Fruit fly (Drosophila melanogaster) whole organism, embryonic: ENCODE data around the gene CG10298.

Source experiments
- Aef1 ChIP-seq: fragments of 200-800 bp; sonication (Bioruptor generic); IDR thresholded peaks from 3 replicates; pipeline ENCODE4 v1.3.6; 2022; ENCODE audit warnings: missing biosample characterization, missing genetic modification characterization
- Atf-2 ChIP-seq: fragments of 200-800 bp; sonication (Bioruptor generic); optimal IDR thresholded peaks from 2 replicates; lab custom pipeline; 2016; ENCODE audit warnings: missing biosample characterization, missing genetic modification characterization
- CG10654 ChIP-seq: fragments of 200-800 bp; sonication (Bioruptor generic); optimal IDR thresholded peaks from 2 replicates; lab custom pipeline; 2016; ENCODE audit warnings: missing biosample characterization, missing genetic modification characterization
- CG10959 ChIP-seq: fragments of 200-800 bp; sonication (Bioruptor generic); IDR thresholded peaks from 2 replicates; pipeline ENCODE4 v1.3.6; 2022; ENCODE audit warnings: missing biosample characterization, missing genetic modification characterization
- CG11247 ChIP-seq: fragments of 200-800 bp; sonication (Bioruptor generic); IDR thresholded peaks from 2 replicates; pipeline ENCODE4 v1.3.6; 2022; ENCODE audit warnings: missing biosample characterization, missing genetic modification characterization
- CG12219 ChIP-seq: fragments of 200-800 bp; sonication (Bioruptor generic); optimal IDR thresholded peaks from 3 replicates; lab custom pipeline; 2018; ENCODE audit warnings: missing biosample characterization, mild to moderate bottlenecking, missing genetic modification characterization
- CG13287 ChIP-seq: fragments of 200-800 bp; sonication (Bioruptor generic); IDR thresholded peaks from 2 replicates; pipeline ENCODE4 v1.3.6; 2022; ENCODE audit warnings: missing biosample characterization, missing genetic modification characterization; ENCODE audit not compliant: partially characterized antibody
- CG13775 ChIP-seq: fragments of 200-800 bp; sonication (Bioruptor generic); optimal IDR thresholded peaks from 3 replicates; lab custom pipeline; 2017; ENCODE audit warnings: missing biosample characterization, mild to moderate bottlenecking, missing genetic modification characterization
- CG14014 ChIP-seq: fragments of 200-800 bp; sonication (Bioruptor generic); IDR thresholded peaks from 2 replicates; pipeline ENCODE4 v1.3.6; 2022; ENCODE audit warnings: missing biosample characterization, missing genetic modification characterization
- CG1529 ChIP-seq: fragments of 200-800 bp; sonication (Bioruptor generic); optimal IDR thresholded peaks from 3 replicates; lab custom pipeline; 2018; ENCODE audit warnings: missing biosample characterization, missing genetic modification characterization
- CG1602 ChIP-seq: fragments of 200-800 bp; sonication (Bioruptor generic); optimal IDR thresholded peaks from 3 replicates; lab custom pipeline; 2016; ENCODE audit warnings: missing biosample characterization, missing genetic modification characterization
- CG16779 ChIP-seq: fragments of 200-800 bp; sonication (Bioruptor generic); IDR thresholded peaks from 2 replicates; pipeline ENCODE4 v1.3.6; 2022; ENCODE audit warnings: missing biosample characterization, missing genetic modification characterization
- CG16815 ChIP-seq: fragments of 200-800 bp; sonication (Bioruptor generic); optimal IDR thresholded peaks from 3 replicates; lab custom pipeline; 2017; ENCODE audit warnings: missing biosample characterization, mild to moderate bottlenecking, missing genetic modification characterization
- CG32532 ChIP-seq: fragments of 200-800 bp; sonication (Bioruptor generic); IDR thresholded peaks from 2 replicates; pipeline ENCODE4 v1.3.6; 2022; ENCODE audit warnings: missing biosample characterization, missing genetic modification characterization
- CG4282 ChIP-seq: fragments of 200-800 bp; sonication (Bioruptor generic); optimal IDR thresholded peaks from 2 replicates; lab custom pipeline; 2016; ENCODE audit warnings: missing biosample characterization, missing genetic modification characterization
- CG6683 ChIP-seq: fragments of 200-800 bp; sonication (Bioruptor generic); optimal IDR thresholded peaks from 2 replicates; lab custom pipeline; 2017; ENCODE audit warnings: missing biosample characterization, mild to moderate bottlenecking, missing genetic modification characterization, missing genetic modification reagents
- CG6689 ChIP-seq: fragments of 200-800 bp; sonication (Bioruptor generic); IDR thresholded peaks from 2 replicates; pipeline ENCODE4 v1.3.6; 2022; ENCODE audit warnings: missing biosample characterization, missing genetic modification characterization
- CG7556 ChIP-seq: fragments of 200-800 bp; sonication (Bioruptor generic); optimal IDR thresholded peaks from 2 replicates; lab custom pipeline; 2017; ENCODE audit warnings: missing biosample characterization, mild to moderate bottlenecking, missing genetic modification characterization
- CG7745 ChIP-seq: fragments of 200-800 bp; sonication (Bioruptor generic); optimal IDR thresholded peaks from 2 replicates; lab custom pipeline; 2018; ENCODE audit warnings: missing biosample characterization, mild to moderate bottlenecking, missing genetic modification characterization, moderate library complexity
- CG7987 ChIP-seq: fragments of 200-800 bp; sonication (Bioruptor generic); optimal IDR thresholded peaks from 2 replicates; lab custom pipeline; 2018; ENCODE audit warnings: missing biosample characterization, mild to moderate bottlenecking, missing genetic modification characterization, moderate library complexity
- CG9727 ChIP-seq: fragments of 200-800 bp; sonication (Bioruptor generic); optimal IDR thresholded peaks from 3 replicates; lab custom pipeline; 2017; ENCODE audit warnings: missing biosample characterization, mild to moderate bottlenecking, missing genetic modification characterization
- CG9876 ChIP-seq: fragments of 200-800 bp; sonication (Bioruptor generic); optimal IDR thresholded peaks from 2 replicates; lab custom pipeline; 2016; ENCODE audit warnings: missing biosample characterization, missing genetic modification characterization
- CTCF ChIP-seq: fragments of 200-800 bp; sonication (Bioruptor generic); optimal IDR thresholded peaks from 2 replicates; lab custom pipeline; 2017; ENCODE audit warnings: missing biosample characterization, mild to moderate bottlenecking, missing genetic modification characterization, moderate library complexity
- CoRest ChIP-seq: fragments of 200-800 bp; sonication (Bioruptor generic); optimal IDR thresholded peaks from 3 replicates; lab custom pipeline; 2018; ENCODE audit warnings: missing biosample characterization, mild to moderate bottlenecking, missing genetic modification characterization, moderate library complexity
- CrebB ChIP-seq: fragments of 200-800 bp; sonication (Bioruptor generic); optimal IDR thresholded peaks from 3 replicates; lab custom pipeline; 2018; ENCODE audit warnings: missing biosample characterization, mild to moderate bottlenecking, missing genetic modification characterization
- Dfd ChIP-seq, 2 experiments: fragments of >200 bp; optimal IDR thresholded peaks; 2 replicates each; lab custom pipeline; 2017; ENCODE audit warnings: missing biosample characterization in 2 of 2, missing genetic modification characterization in 2 of 2
- Drgx ChIP-seq: fragments of 200-800 bp; sonication (Bioruptor generic); IDR thresholded peaks from 2 replicates; pipeline ENCODE4 v1.3.6; 2022; ENCODE audit warnings: missing biosample characterization, missing genetic modification characterization
- Fer2 ChIP-seq: fragments of 200-800 bp; sonication (Bioruptor generic); optimal IDR thresholded peaks from 2 replicates; lab custom pipeline; 2018; ENCODE audit warnings: missing biosample characterization, mild to moderate bottlenecking, missing genetic modification characterization, moderate library complexity
- HmgD ChIP-seq: fragments of 200-800 bp; sonication (Bioruptor generic); optimal IDR thresholded peaks from 3 replicates; lab custom pipeline; 2016; ENCODE audit warnings: missing biosample characterization, missing genetic modification characterization
- Hmr ChIP-seq: fragments of 200-800 bp; sonication (Bioruptor generic); optimal IDR thresholded peaks from 3 replicates; lab custom pipeline; 2017; ENCODE audit warnings: mild to moderate bottlenecking, missing biosample characterization, missing genetic modification reagents, missing genetic modification characterization
- Hr51 ChIP-seq, 2 experiments: fragments of 200-800 bp; sonication (Bioruptor generic); optimal IDR thresholded peaks; 2 replicates in 1 of 2; 3 replicates in 1 of 2; lab custom pipeline; 2016 to 2018; ENCODE audit warnings: missing biosample characterization in 2 of 2, missing genetic modification characterization in 2 of 2, mild to moderate bottlenecking in 1 of 2, moderate library complexity in 1 of 2
- Lim3 ChIP-seq: fragments of 200-800 bp; sonication (Bioruptor generic); IDR thresholded peaks from 2 replicates; pipeline ENCODE4 v1.3.6; 2022; ENCODE audit warnings: missing biosample characterization, missing genetic modification characterization
- Meics ChIP-seq: fragments of 200-800 bp; sonication (Bioruptor generic); optimal IDR thresholded peaks from 2 replicates; lab custom pipeline; 2017; ENCODE audit warnings: missing biosample characterization, mild to moderate bottlenecking, missing genetic modification characterization
- Neu2 ChIP-seq: fragments of 200-800 bp; sonication (Bioruptor generic); optimal IDR thresholded peaks from 3 replicates; lab custom pipeline; 2016; ENCODE audit warnings: missing biosample characterization, missing genetic modification characterization, borderline replicate concordance
- Rx ChIP-seq: fragments of 200-800 bp; sonication (Bioruptor generic); IDR thresholded peaks from 2 replicates; pipeline ENCODE4 v1.3.6; 2022; ENCODE audit warnings: missing biosample characterization, missing genetic modification characterization
- ac ChIP-seq: fragments of 200-800 bp; sonication (Bioruptor generic); optimal IDR thresholded peaks from 3 replicates; lab custom pipeline; 2017; ENCODE audit warnings: missing biosample characterization, mild to moderate bottlenecking, missing genetic modification characterization
- cad ChIP-seq: fragments of >200 bp; optimal IDR thresholded peaks from 2 replicates; lab custom pipeline; 2017; ENCODE audit warnings: missing biosample characterization, missing genetic modification characterization
- cas ChIP-seq: fragments of 200-800 bp; sonication (Bioruptor generic); IDR thresholded peaks from 2 replicates; pipeline ENCODE4 v1.3.6; 2022; ENCODE audit warnings: missing biosample characterization, missing genetic modification characterization
- cg ChIP-seq: fragments of 200-800 bp; sonication (Bioruptor generic); optimal IDR thresholded peaks from 3 replicates; lab custom pipeline; 2019; ENCODE audit warnings: missing biosample characterization, mild to moderate bottlenecking, missing genetic modification characterization, moderate library complexity
- crol ChIP-seq: fragments of 200-800 bp; sonication (Bioruptor generic); IDR thresholded peaks from 2 replicates; pipeline ENCODE4 v1.3.6; 2022; ENCODE audit warnings: missing biosample characterization, missing genetic modification characterization
- danr ChIP-seq: fragments of 200-800 bp; sonication (Bioruptor generic); IDR thresholded peaks from 2 replicates; pipeline ENCODE4 v1.3.6; 2022; ENCODE audit warnings: missing biosample characterization, missing genetic modification characterization
- fd3F ChIP-seq: fragments of 200-800 bp; sonication (Bioruptor generic); optimal IDR thresholded peaks from 2 replicates; lab custom pipeline; 2018; ENCODE audit warnings: missing biosample characterization, mild to moderate bottlenecking, missing genetic modification characterization, moderate library complexity
- gsb-n ChIP-seq: fragments of 200-800 bp; sonication (Bioruptor generic); optimal IDR thresholded peaks from 3 replicates; lab custom pipeline; 2018; ENCODE audit warnings: missing biosample characterization, mild to moderate bottlenecking, missing genetic modification characterization
- jumu ChIP-seq: fragments of 200-800 bp; sonication (Bioruptor generic); optimal IDR thresholded peaks from 3 replicates; lab custom pipeline; 2016; ENCODE audit warnings: missing biosample characterization, missing genetic modification characterization
- kah ChIP-seq: fragments of 200-800 bp; sonication (Bioruptor generic); optimal IDR thresholded peaks from 2 replicates; lab custom pipeline; 2018; ENCODE audit warnings: missing biosample characterization, mild to moderate bottlenecking, missing genetic modification characterization
- knrl ChIP-seq: fragments of 200-800 bp; sonication (Bioruptor generic); IDR thresholded peaks from 3 replicates; pipeline ENCODE4 v1.3.6; 2022; ENCODE audit warnings: missing biosample characterization, missing genetic modification characterization; ENCODE audit not compliant: partially characterized antibody
- luna ChIP-seq: fragments of 200-800 bp; sonication (Bioruptor generic); optimal IDR thresholded peaks from 2 replicates; lab custom pipeline; 2016; ENCODE audit warnings: missing biosample characterization, missing genetic modification characterization
- maf-S ChIP-seq: fragments of 200-800 bp; sonication (Bioruptor generic); optimal IDR thresholded peaks from 2 replicates; lab custom pipeline; 2016; ENCODE audit warnings: missing biosample characterization, missing genetic modification characterization
- nerfin-2 ChIP-seq: fragments of 200-800 bp; sonication (Bioruptor generic); IDR thresholded peaks from 2 replicates; pipeline ENCODE4 v1.3.6; 2022; ENCODE audit warnings: missing biosample characterization, missing genetic modification characterization; ENCODE audit not compliant: partially characterized antibody
- onecut ChIP-seq: fragments of 200-800 bp; sonication (Bioruptor generic); IDR thresholded peaks from 2 replicates; pipeline ENCODE4 v1.3.6; 2022; ENCODE audit warnings: missing biosample characterization, missing genetic modification characterization
- sna ChIP-seq: fragments of 200-800 bp; sonication (Bioruptor generic); IDR thresholded peaks from 2 replicates; pipeline ENCODE4 v1.3.6; 2022; ENCODE audit warnings: missing biosample characterization, missing genetic modification characterization; ENCODE audit not compliant: partially characterized antibody
- sug ChIP-seq: fragments of 200-800 bp; optimal IDR thresholded peaks from 2 replicates; lab custom pipeline; 2019; ENCODE audit warnings: missing biosample characterization, mild to moderate bottlenecking, missing genetic modification characterization, moderate library complexity
- zf30C ChIP-seq: fragments of 200-800 bp; sonication (Bioruptor generic); optimal IDR thresholded peaks from 3 replicates; lab custom pipeline; 2018; ENCODE audit warnings: missing biosample characterization, mild to moderate bottlenecking, missing genetic modification characterization

CG10298 gene

DNA sequence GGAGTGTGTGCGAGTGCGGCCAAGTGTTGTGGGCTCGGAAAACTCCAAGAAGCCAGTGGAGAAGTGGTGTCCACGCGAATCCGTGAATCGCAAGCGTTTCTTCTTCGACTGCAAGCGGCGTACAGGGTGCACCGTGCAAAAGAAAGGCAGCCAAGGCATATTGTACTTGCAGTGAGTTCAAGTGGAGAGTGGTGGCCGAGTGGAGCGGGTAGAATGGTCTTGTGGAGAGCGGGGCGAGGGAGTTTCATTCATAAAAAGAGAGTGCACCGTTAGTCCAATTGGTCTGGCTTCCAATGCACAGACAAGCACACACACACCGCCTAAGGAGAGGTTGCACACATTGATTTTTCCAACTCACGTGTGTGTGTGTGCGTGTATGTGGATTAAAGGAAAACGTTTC, 8.4 kb downstream of the CG10298 start (continued):
- TF ChIP-seq CG9727 (GFP tag; lab: Kevin White, UChicago) (no peak), CG7556 (GFP tag; lab: Kevin White, UChicago) (no peak), CG7987 (GFP tag; lab: Kevin White, UChicago) (no peak), HmgD (GFP tag; lab: Kevin White, UChicago) (no peak), CG6689 (GFP tag; lab: Robert Waterston, UW) (no peak), onecut (GFP tag; lab: Robert Waterston, UW) (peak; percentile 84), danr (GFP tag; lab: Robert Waterston, UW) (no peak), ac (GFP tag; lab: Kevin White, UChicago) (no peak), cg (GFP tag; lab: Kevin White, UChicago) (peak; percentile 85), Hr51 (GFP tag; optimal IDR thresholded peaks at IDR 0.05; lab: Kevin White, UChicago) (no peak), CG6683 (GFP tag; lab: Kevin White, UChicago) (no peak), CG10959 (no peak), Aef1 (GFP tag; lab: Robert Waterston, UW) (no peak), Neu2 (peak; percentile 39), CG13287 (GFP tag; lab: Robert Waterston, UW) (no peak), CG12219 (GFP tag; lab: Kevin White, UChicago) (no peak), CG9876 (GFP tag; lab: Kevin White, UChicago) (no peak), cas (no peak), CrebB (tag; lab: Kevin White, UChicago) (no peak), CoRest (no peak), CG32532 (GFP tag; lab: Robert Waterston, UW) (no peak), kah (no peak), cad (GFP tag; lab: Kevin White, UChicago) (peak; percentile 61), Drgx (GFP tag; lab: Robert Waterston, UW) (peak; percentile 23; the same call in 1 of the 2 replicates), Fer2 (tag; lab: Kevin White, UChicago) (no peak), CG13775 (no peak), CG16779 (GFP tag; lab: Robert Waterston, UW) (0 out of 2 replicates have a peak, but pooled peaks have one; percentile 16), Dfd (GFP tag; optimal IDR thresholded peaks at IDR 0.05; lab: Kevin White, UChicago) (no peak), gsb-n (tag; lab: Kevin White, UChicago) (no peak), zf30C (GFP tag; lab: Kevin White, UChicago) (no peak), Rx (GFP tag; lab: Robert Waterston, UW) (no peak), crol (peak; percentile 61), CG1529 (no peak), sug (no peak), CTCF (GFP tag; lab: Kevin White, UChicago) (no peak), CG11247 (GFP tag; lab: Robert Waterston, UW) (no peak), sna (no peak), nerfin-2 (GFP tag; lab: Robert Waterston, UW) (no peak), CG10654 (GFP tag; lab: Kevin White, UChicago) (no peak), CG1602 (GFP tag; lab: Kevin White, UChicago) (no peak), fd3F (GFP tag; lab: Kevin White, UChicago) (no peak), CG16815 (GFP tag; lab: Kevin White, UChicago) (no peak), CG7745 (tag; lab: Kevin White, UChicago) (no peak), Hmr (GFP tag; lab: Kevin White, UChicago) (no peak), Lim3 (GFP tag; lab: Robert Waterston, UW) (no peak), Meics (GFP tag; lab: Kevin White, UChicago) (no peak), maf-S (no peak), luna (no peak), Atf-2 (no peak), CG14014 (GFP tag; lab: Robert Waterston, UW) (no peak), jumu (GFP tag; lab: Kevin White, UChicago) (no peak), CG4282 (GFP tag; lab: Kevin White, UChicago) (no peak), knrl (no peak)
